Fruit fly (Drosophila melanogaster): ENCODE measurements around the gene PsGEF.
A peak's percentile ranks its signal among the peaks of the same experiment; 100 is the strongest.

The PsGEF gene

DNA sequence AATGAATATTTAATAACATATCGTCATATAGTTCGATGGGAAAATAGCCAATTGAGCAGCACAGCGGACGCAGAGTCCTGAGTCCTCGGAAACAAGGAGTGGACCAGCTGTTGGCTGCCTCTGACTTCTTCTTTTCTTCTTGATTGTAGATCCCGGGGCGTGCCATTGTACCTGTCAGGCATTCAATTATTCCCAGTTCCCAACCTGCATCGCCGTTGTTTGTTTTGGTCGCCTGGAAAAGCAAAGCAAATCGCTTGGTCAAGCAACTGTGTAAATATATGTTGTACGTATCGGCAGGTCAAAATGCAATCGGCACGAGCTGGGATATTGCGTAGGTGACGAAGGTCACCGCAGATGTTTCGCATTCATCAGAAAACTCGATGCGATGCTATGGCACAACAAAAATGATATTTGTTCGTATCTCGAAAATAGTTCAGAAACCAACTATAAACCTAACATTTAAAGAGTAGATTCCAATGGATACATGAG lies 21.3 kb upstream of the PsGEF start:
- TF ChIP-seq lz (GFP tag; optimal IDR thresholded peaks at IDR 0.05): no peak
- no peak for TF ChIP-seq fd85E (GFP tag; optimal IDR thresholded peaks at IDR 0.05)
- no peak for TF ChIP-seq Smox (GFP tag; optimal IDR thresholded peaks at IDR 0.05)
- no peak for TF ChIP-seq dsx (GFP tag; optimal IDR thresholded peaks at IDR 0.05; ENCODE audit: poor library complexity, severe bottlenecking)
- no peak for TF ChIP-seq Hr39 (GFP tag; optimal IDR thresholded peaks at IDR 0.05)
- TF ChIP-seq Met (GFP tag; optimal IDR thresholded peaks at IDR 0.05): no peak
- no peak for TF ChIP-seq CG32006 (GFP tag; optimal IDR thresholded peaks at IDR 0.05)
- no peak for TF ChIP-seq CG11902 (GFP tag; optimal IDR thresholded peaks at IDR 0.05)
- no peak for TF ChIP-seq CG6808 (GFP tag; optimal IDR thresholded peaks at IDR 0.05)
- TF ChIP-seq svp (GFP tag): no peak
- no peak for TF ChIP-seq Ets21C (GFP tag; optimal IDR thresholded peaks at IDR 0.05)
- no peak for TF ChIP-seq Lpt (GFP tag; optimal IDR thresholded peaks at IDR 0.05)
- no peak for TF ChIP-seq Hr4 (GFP tag; optimal IDR thresholded peaks at IDR 0.05)
- TF ChIP-seq vri (GFP tag; optimal IDR thresholded peaks at IDR 0.05): no peak
- no peak for TF ChIP-seq cyc (GFP tag; optimal IDR thresholded peaks at IDR 0.05)
- no peak for TF ChIP-seq Eip78C (GFP tag)

DNA sequence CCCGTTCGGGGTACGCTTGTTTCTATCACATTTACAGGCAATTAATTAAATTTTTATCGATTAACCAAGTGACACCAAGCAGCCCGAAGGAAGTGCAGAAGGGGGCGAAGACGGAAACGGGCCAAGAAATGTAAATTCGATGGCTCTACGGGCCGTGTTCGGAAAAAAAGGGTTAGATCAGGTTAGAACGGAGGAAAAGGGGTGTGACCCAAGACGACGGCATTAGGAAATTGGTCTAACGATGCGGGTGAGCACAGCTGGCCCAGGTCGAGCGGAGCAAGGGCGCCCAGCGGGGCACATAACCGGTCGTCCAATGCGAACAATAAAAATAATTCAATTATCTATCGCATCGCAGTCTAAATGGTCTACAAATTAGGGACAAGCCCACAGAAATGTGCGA lies 12.0 kb upstream of the PsGEF start:
- TF ChIP-seq CG10669 (GFP tag; optimal IDR thresholded peaks at IDR 0.05): no peak
- no peak for TF ChIP-seq CG6808 (GFP tag; optimal IDR thresholded peaks at IDR 0.05)
- no peak for TF ChIP-seq svp (GFP tag)
- TF ChIP-seq CG6854 (GFP tag; optimal IDR thresholded peaks at IDR 0.05): no peak
- TF ChIP-seq CG31627 (GFP tag; optimal IDR thresholded peaks at IDR 0.05): no peak

DNA sequence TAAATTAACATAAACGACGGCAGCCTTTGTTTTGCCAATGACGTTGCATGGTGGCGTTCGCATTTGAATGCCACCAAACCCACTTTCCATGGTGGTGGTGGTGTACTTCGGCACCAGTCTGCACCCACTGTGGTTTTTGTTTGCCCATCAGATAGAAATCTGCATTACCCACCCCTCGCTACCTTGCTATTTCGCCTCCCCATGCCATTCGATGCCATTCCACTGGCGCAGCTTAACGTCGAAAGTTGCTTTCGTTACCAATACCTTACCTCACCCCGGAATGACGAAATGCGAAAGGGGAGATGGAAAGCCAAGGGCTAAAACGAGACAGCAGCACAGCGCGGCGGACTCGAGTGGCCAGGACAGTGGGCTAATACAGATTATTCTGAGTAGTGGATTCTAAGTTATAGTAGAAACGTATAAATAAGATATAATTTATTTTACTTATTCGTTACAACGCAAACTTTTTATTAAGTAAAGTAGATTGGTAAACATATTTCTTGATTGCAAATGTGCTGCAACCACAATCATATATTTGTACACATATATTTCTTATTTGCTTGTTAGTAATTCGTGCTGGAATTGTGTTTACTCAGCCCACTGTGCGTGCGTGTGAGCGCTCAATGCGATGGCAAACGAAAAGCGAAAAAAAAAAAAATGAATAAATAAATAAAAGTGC lies 8.9 kb upstream of the PsGEF start:
- TF ChIP-seq Eip93F (GFP tag; optimal IDR thresholded peaks at IDR 0.05) (no peak), CG8319 (GFP tag; optimal IDR thresholded peaks at IDR 0.05) (no peak), CG11902 (GFP tag; optimal IDR thresholded peaks at IDR 0.05) (peak; percentile 22), esn (GFP tag; optimal IDR thresholded peaks at IDR 0.05) (peak; percentile 64), CG34406 (GFP tag; optimal IDR thresholded peaks at IDR 0.05) (peak; percentile 43), Hr39 (GFP tag; optimal IDR thresholded peaks at IDR 0.05) (peak; percentile 29), Ets21C (GFP tag; optimal IDR thresholded peaks at IDR 0.05) (peak; percentile 22), CG32006 (GFP tag; optimal IDR thresholded peaks at IDR 0.05) (peak; percentile 63), achi (GFP tag; optimal IDR thresholded peaks at IDR 0.05) (peak; percentile 59), topi (GFP tag; optimal IDR thresholded peaks at IDR 0.05) (peak; percentile 48), CG8632 (GFP tag; optimal IDR thresholded peaks at IDR 0.05) (peak; percentile 24), fkh (GFP tag; optimal IDR thresholded peaks at IDR 0.05) (no peak), fd59A (GFP tag; optimal IDR thresholded peaks at IDR 0.05) (peak; percentile 43), Eip75B (GFP tag; optimal IDR thresholded peaks at IDR 0.05) (peak; percentile 45), CG3919 (GFP tag; optimal IDR thresholded peaks at IDR 0.05) (peak; percentile 42), Ets96B (tag; optimal IDR thresholded peaks at IDR 0.05) (peak; percentile 38), acj6 (GFP tag; optimal IDR thresholded peaks at IDR 0.05) (peak; percentile 60), CG15336 (GFP tag; IDR thresholded peaks at IDR 0.05) (peak; percentile 50; the same call in 1 of the 2 replicates), CG8119 (GFP tag; IDR thresholded peaks at IDR 0.05) (peak; percentile 66; the same call in 1 of the 3 replicates), CG10669 (GFP tag; optimal IDR thresholded peaks at IDR 0.05) (peak; percentile 18), Hr38 (GFP tag; optimal IDR thresholded peaks at IDR 0.05) (no peak), Blimp-1 (GFP tag; optimal IDR thresholded peaks at IDR 0.05) (no peak), CG6792 (GFP tag; optimal IDR thresholded peaks at IDR 0.05) (peak; percentile 59), fd85E (GFP tag; optimal IDR thresholded peaks at IDR 0.05) (no peak), CG1621 (tag; optimal IDR thresholded peaks at IDR 0.05) (peak; percentile 20), eg (GFP tag; IDR thresholded peaks at IDR 0.05) (peak; percentile 14; the same call in 1 of the 3 replicates), CG6854 (GFP tag; optimal IDR thresholded peaks at IDR 0.05) (no peak), ss (GFP tag; optimal IDR thresholded peaks at IDR 0.05) (peak; percentile 28 to 70), dsx (GFP tag; optimal IDR thresholded peaks at IDR 0.05; ENCODE audit: poor library complexity, severe bottlenecking) (peak; percentile 21), CG6276 (GFP tag; optimal IDR thresholded peaks at IDR 0.05) (peak; percentile 10), Sox15 (GFP tag; optimal IDR thresholded peaks at IDR 0.05) (no peak), CG3032 (tag; optimal IDR thresholded peaks at IDR 0.05) (peak; percentile 50), pdm3 (GFP tag; optimal IDR thresholded peaks at IDR 0.05) (peak; percentile 40), svp (GFP tag) (peak; percentile 79), CG11294 (GFP tag; IDR thresholded peaks at IDR 0.05) (no peak), CG9139 (GFP tag; optimal IDR thresholded peaks at IDR 0.05) (no peak)
